Worm (Caenorhabditis elegans) whole organism, L4 larva: Measurements from ENCODE around the gene B0250.5.

Source experiments
- F37D6.2 ChIP-seq: sonication (generic microtip); optimal IDR thresholded peaks from 2 replicates; lab custom pipeline; 2016; ENCODE audit warnings: mild to moderate bottlenecking, missing genetic modification characterization, missing compliant biosample characterization
- lin-13 ChIP-seq: fragments of 150-350 bp; optimal IDR thresholded peaks from 2 replicates; lab custom pipeline; 2014; ENCODE audit warnings: missing biosample characterization, missing genetic modification reagents, missing genetic modification characterization
- skn-1 ChIP-seq: fragments of 150-350 bp; optimal IDR thresholded peaks from 2 replicates; lab custom pipeline; 2014; ENCODE audit warnings: missing biosample characterization, missing genetic modification characterization

DNA sequence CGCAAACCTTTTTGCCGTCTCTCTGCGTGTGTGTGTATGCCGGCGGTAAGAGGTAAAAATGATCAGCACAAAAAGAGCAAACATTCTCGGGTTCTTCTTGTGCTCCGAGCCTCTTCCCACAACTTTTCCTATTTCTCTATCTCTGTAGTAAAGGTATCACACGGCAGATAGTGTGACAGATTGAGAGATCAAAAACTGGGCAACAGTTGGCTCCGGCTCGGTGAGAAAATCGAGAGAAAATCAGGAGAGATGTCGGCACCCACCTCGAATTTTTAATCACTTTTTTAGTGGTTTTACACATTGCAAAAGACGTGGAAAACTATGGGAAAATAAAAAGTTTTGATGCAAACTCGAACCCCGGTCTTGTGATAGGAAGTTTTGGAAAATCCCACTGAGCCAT is 41.9 kb upstream of the B0250.5 start:
- TF ChIP-seq F37D6.2 (tag; lab: Kevin White, UChicago): no peak
- no peak for TF ChIP-seq lin-13 (GFP tag; lab: Kevin White, UChicago)
- TF ChIP-seq skn-1 (tag; lab: Kevin White, UChicago): no peak
